Fruit fly (Drosophila melanogaster) whole organism, embryonic: ENCODE results near the gene RapGAP1.

Experiments used
- Ada2b ChIP-seq: fragments of 200-800 bp; sonication (Bioruptor generic); IDR thresholded peaks from 2 replicates; pipeline ENCODE4 v1.3.6; 2022; ENCODE audit warnings: missing biosample characterization, missing genetic modification characterization
- Antp ChIP-seq: fragments of 200-800 bp; sonication (Bioruptor generic); optimal IDR thresholded peaks from 3 replicates; lab custom pipeline; 2016; ENCODE audit warnings: missing biosample characterization, missing genetic modification characterization
- B-H1 ChIP-seq: fragments of 200-800 bp; sonication (Bioruptor generic); IDR thresholded peaks from 3 replicates; pipeline ENCODE4 v1.3.6; 2022; ENCODE audit warnings: missing biosample characterization, missing genetic modification characterization
- CG10147 ChIP-seq: fragments of 200-800 bp; sonication (Bioruptor generic); optimal IDR thresholded peaks from 2 replicates; lab custom pipeline; 2019; ENCODE audit warnings: missing biosample characterization, mild to moderate bottlenecking, missing genetic modification characterization, moderate library complexity
- CG11247 ChIP-seq: fragments of 200-800 bp; sonication (Bioruptor generic); IDR thresholded peaks from 2 replicates; pipeline ENCODE4 v1.3.6; 2022; ENCODE audit warnings: missing biosample characterization, missing genetic modification characterization
- CG11695 ChIP-seq: fragments of 200-800 bp; sonication (Bioruptor generic); IDR thresholded peaks from 3 replicates; pipeline ENCODE4 v1.3.6; 2022; ENCODE audit warnings: missing biosample characterization, missing genetic modification characterization
- CG12299 ChIP-seq: fragments of 200-800 bp; sonication (Bioruptor generic); optimal IDR thresholded peaks from 2 replicates; lab custom pipeline; 2018; ENCODE audit warnings: missing biosample characterization, mild to moderate bottlenecking, missing genetic modification characterization
- CG12659 ChIP-seq: fragments of 200-800 bp; sonication (Bioruptor generic); optimal IDR thresholded peaks from 3 replicates; lab custom pipeline; 2017; ENCODE audit warnings: mild to moderate bottlenecking, missing biosample characterization, missing genetic modification reagents, missing genetic modification characterization
- CG1602 ChIP-seq: fragments of 200-800 bp; sonication (Bioruptor generic); optimal IDR thresholded peaks from 3 replicates; lab custom pipeline; 2016; ENCODE audit warnings: missing biosample characterization, missing genetic modification characterization
- CG17359 ChIP-seq: fragments of 200-800 bp; sonication (Bioruptor generic); optimal IDR thresholded peaks from 3 replicates; lab custom pipeline; 2018; ENCODE audit warnings: missing biosample characterization, mild to moderate bottlenecking, missing genetic modification characterization, moderate library complexity
- CG17385 ChIP-seq: fragments of 200-800 bp; sonication (Bioruptor generic); optimal IDR thresholded peaks from 3 replicates; lab custom pipeline; 2018; ENCODE audit warnings: missing biosample characterization, mild to moderate bottlenecking, missing genetic modification characterization
- CG17829 ChIP-seq: fragments of 200-800 bp; optimal IDR thresholded peaks from 2 replicates; lab custom pipeline; 2019; ENCODE audit warnings: missing biosample characterization, mild to moderate bottlenecking, missing genetic modification characterization, moderate library complexity
- CG30431 ChIP-seq: fragments of 200-800 bp; sonication (Bioruptor generic); optimal IDR thresholded peaks from 2 replicates; lab custom pipeline; 2017; ENCODE audit warnings: missing biosample characterization, missing genetic modification characterization
- CG31365 ChIP-seq: fragments of 200-800 bp; sonication (Bioruptor generic); optimal IDR thresholded peaks from 2 replicates; lab custom pipeline; 2018; ENCODE audit warnings: missing biosample characterization, mild to moderate bottlenecking, missing genetic modification characterization
- CG32772 ChIP-seq: fragments of 200-800 bp; sonication (Bioruptor generic); IDR thresholded peaks from 2 replicates; pipeline ENCODE4 v1.3.6; 2022; ENCODE audit warnings: missing biosample characterization, missing genetic modification characterization
- CG42726 ChIP-seq: fragments of 200-800 bp; sonication (Bioruptor generic); IDR thresholded peaks from 2 replicates; pipeline ENCODE4 v1.3.6; 2022; ENCODE audit warnings: missing biosample characterization, missing genetic modification characterization; ENCODE audit not compliant: partially characterized antibody
- CG7745 ChIP-seq: fragments of 200-800 bp; sonication (Bioruptor generic); optimal IDR thresholded peaks from 2 replicates; lab custom pipeline; 2018; ENCODE audit warnings: missing biosample characterization, mild to moderate bottlenecking, missing genetic modification characterization, moderate library complexity
- CG8388 ChIP-seq: fragments of 200-800 bp; sonication (Bioruptor generic); optimal IDR thresholded peaks from 2 replicates; lab custom pipeline; 2019; ENCODE audit warnings: missing biosample characterization, mild to moderate bottlenecking, missing genetic modification characterization, moderate library complexity
- CG9797 ChIP-seq: fragments of 200-800 bp; sonication (Bioruptor generic); optimal IDR thresholded peaks from 3 replicates; lab custom pipeline; 2018; ENCODE audit warnings: missing biosample characterization, mild to moderate bottlenecking, missing genetic modification characterization
- Dip2 ChIP-seq: fragments of 200-800 bp; sonication (Bioruptor generic); IDR thresholded peaks from 2 replicates; pipeline ENCODE4 v1.3.6; 2022; ENCODE audit warnings: missing biosample characterization, missing genetic modification characterization
- H2.0 ChIP-seq: fragments of 200-800 bp; sonication (Bioruptor generic); IDR thresholded peaks from 2 replicates; pipeline ENCODE4 v1.3.6; 2022; ENCODE audit warnings: missing biosample characterization, missing genetic modification characterization
- Hmr ChIP-seq: fragments of 200-800 bp; sonication (Bioruptor generic); optimal IDR thresholded peaks from 3 replicates; lab custom pipeline; 2017; ENCODE audit warnings: mild to moderate bottlenecking, missing biosample characterization, missing genetic modification reagents, missing genetic modification characterization
- Hr3 ChIP-seq: fragments of 200-800 bp; sonication (Bioruptor generic); optimal IDR thresholded peaks from 3 replicates; lab custom pipeline; 2016; ENCODE audit warnings: missing biosample characterization, missing genetic modification characterization
- Hr51 ChIP-seq, 2 experiments: fragments of 200-800 bp; sonication (Bioruptor generic); optimal IDR thresholded peaks; 2 replicates in 1 of 2; 3 replicates in 1 of 2; lab custom pipeline; 2016 to 2018; ENCODE audit warnings: missing biosample characterization in 2 of 2, missing genetic modification characterization in 2 of 2, mild to moderate bottlenecking in 1 of 2, moderate library complexity in 1 of 2
- Hsf ChIP-seq: fragments of 200-800 bp; sonication (Bioruptor generic); optimal IDR thresholded peaks from 3 replicates; lab custom pipeline; 2016; ENCODE audit warnings: missing biosample characterization, missing genetic modification characterization
- Mad ChIP-seq: fragments of 200-800 bp; sonication (Bioruptor generic); optimal IDR thresholded peaks from 2 replicates; lab custom pipeline; 2016; ENCODE audit warnings: missing biosample characterization, missing genetic modification characterization
- NC2β ChIP-seq: fragments of 200-800 bp; sonication (Bioruptor generic); optimal IDR thresholded peaks from 2 replicates; lab custom pipeline; 2016; ENCODE audit warnings: missing biosample characterization, missing genetic modification characterization
- Neu2 ChIP-seq: fragments of 200-800 bp; sonication (Bioruptor generic); optimal IDR thresholded peaks from 3 replicates; lab custom pipeline; 2016; ENCODE audit warnings: missing biosample characterization, missing genetic modification characterization, borderline replicate concordance
- Poxn ChIP-seq: fragments of 200-800 bp; sonication (Bioruptor generic); IDR thresholded peaks from 2 replicates; pipeline ENCODE4 v1.3.6; 2022; ENCODE audit warnings: missing biosample characterization, missing genetic modification characterization
- Six4 ChIP-seq: fragments of 200-800 bp; sonication (Bioruptor generic); optimal IDR thresholded peaks from 2 replicates; lab custom pipeline; 2016; ENCODE audit warnings: missing biosample characterization, missing genetic modification characterization
- bsh ChIP-seq, 2 experiments: fragments of 200-800 bp; sonication (Bioruptor generic); optimal IDR thresholded peaks; 2 replicates each; lab custom pipeline; 2017 to 2018; ENCODE audit warnings: mild to moderate bottlenecking in 2 of 2, missing biosample characterization in 2 of 2, missing genetic modification characterization in 2 of 2, moderate library complexity in 1 of 2
- chinmo ChIP-seq: fragments of 200-800 bp; sonication (Bioruptor generic); IDR thresholded peaks from 4 replicates; pipeline ENCODE4 v1.3.6; 2022; ENCODE audit warnings: missing biosample characterization, missing genetic modification characterization; ENCODE audit not compliant: partially characterized antibody
- gfzf ChIP-seq: fragments of 200-800 bp; sonication (Bioruptor generic); optimal IDR thresholded peaks from 2 replicates; lab custom pipeline; 2016; ENCODE audit warnings: missing biosample characterization, mild to moderate bottlenecking, missing genetic modification characterization, moderate library complexity
- grau ChIP-seq: fragments of 200-800 bp; optimal IDR thresholded peaks from 3 replicates; lab custom pipeline; 2019; ENCODE audit warnings: missing biosample characterization, mild to moderate bottlenecking, missing genetic modification characterization, moderate library complexity
- ham ChIP-seq: fragments of 200-800 bp; sonication (Bioruptor generic); IDR thresholded peaks from 2 replicates; pipeline ENCODE4 v1.3.6; 2022; ENCODE audit warnings: missing biosample characterization, missing genetic modification characterization
- hb ChIP-seq: fragments of 200-800 bp; sonication (Bioruptor generic); IDR thresholded peaks from 3 replicates; pipeline ENCODE4 v1.3.6; 2022; ENCODE audit warnings: missing biosample characterization, missing genetic modification characterization; ENCODE audit not compliant: partially characterized antibody
- inv ChIP-seq: fragments of 200-800 bp; sonication (Bioruptor generic); IDR thresholded peaks from 2 replicates; pipeline ENCODE4 v1.3.6; 2022; ENCODE audit warnings: missing biosample characterization, missing genetic modification characterization; ENCODE audit not compliant: partially characterized antibody
- mam ChIP-seq: fragments of 200-800 bp; sonication (Bioruptor generic); optimal IDR thresholded peaks from 3 replicates; lab custom pipeline; 2016; ENCODE audit warnings: missing biosample characterization, missing genetic modification characterization
- pfk ChIP-seq: fragments of 200-800 bp; sonication (Bioruptor generic); optimal IDR thresholded peaks from 2 replicates; lab custom pipeline; 2018; ENCODE audit warnings: missing biosample characterization, mild to moderate bottlenecking, missing genetic modification characterization, moderate library complexity
- pho ChIP-seq: fragments of 200-800 bp; sonication (Bioruptor generic); optimal IDR thresholded peaks from 2 replicates; lab custom pipeline; 2016; ENCODE audit warnings: missing biosample characterization, missing genetic modification characterization
- row ChIP-seq: fragments of 200-800 bp; sonication (Bioruptor generic); IDR thresholded peaks from 3 replicates; pipeline ENCODE4 v1.3.6; 2022; ENCODE audit warnings: missing biosample characterization, missing genetic modification characterization
- sima ChIP-seq: fragments of 200-800 bp; sonication (Bioruptor generic); optimal IDR thresholded peaks from 2 replicates; lab custom pipeline; 2016; ENCODE audit warnings: missing biosample characterization, missing genetic modification characterization
- sna ChIP-seq: fragments of 200-800 bp; sonication (Bioruptor generic); IDR thresholded peaks from 2 replicates; pipeline ENCODE4 v1.3.6; 2022; ENCODE audit warnings: missing biosample characterization, missing genetic modification characterization; ENCODE audit not compliant: partially characterized antibody
- sqz ChIP-seq: fragments of 200-800 bp; sonication (Bioruptor generic); optimal IDR thresholded peaks from 3 replicates; lab custom pipeline; 2018; ENCODE audit warnings: missing biosample characterization, mild to moderate bottlenecking, missing genetic modification characterization
- sr ChIP-seq: fragments of 200-800 bp; sonication (Bioruptor generic); IDR thresholded peaks from 3 replicates; pipeline ENCODE4 v1.3.6; 2022; ENCODE audit warnings: missing biosample characterization, missing genetic modification characterization
- tap ChIP-seq: fragments of 200-800 bp; optimal IDR thresholded peaks from 3 replicates; lab custom pipeline; 2019; ENCODE audit warnings: missing biosample characterization, mild to moderate bottlenecking, missing genetic modification characterization, moderate library complexity
- tup ChIP-seq: fragments of 200-800 bp; sonication (Bioruptor generic); optimal IDR thresholded peaks from 2 replicates; lab custom pipeline; 2016; ENCODE audit warnings: missing biosample characterization, mild to moderate bottlenecking, missing genetic modification characterization, moderate library complexity
- unc-4 ChIP-seq: fragments of 200-800 bp; sonication (Bioruptor generic); IDR thresholded peaks from 2 replicates; pipeline ENCODE4 v1.3.6; 2022; ENCODE audit warnings: missing biosample characterization, missing genetic modification characterization; ENCODE audit not compliant: partially characterized antibody
- vvl ChIP-seq: fragments of 200-800 bp; sonication (Bioruptor generic); IDR thresholded peaks from 2 replicates; pipeline ENCODE4 v1.3.6; 2022; ENCODE audit warnings: missing biosample characterization, missing genetic modification characterization
- zfh2 ChIP-seq: fragments of 200-800 bp; sonication (Bioruptor generic); optimal IDR thresholded peaks from 2 replicates; lab custom pipeline; 2016; ENCODE audit warnings: missing biosample characterization, missing genetic modification characterization

The RapGAP1 gene

dm6 chr2L:7544267-7544670, 34.5 kb downstream of the RapGAP1 start (continued):
- no peak for TF ChIP-seq Antp (GFP tag; lab: Kevin White, UChicago)
- peak; percentile 37 for TF ChIP-seq CG17829
- no peak for TF ChIP-seq H2.0 (GFP tag; lab: Robert Waterston, UW)
- no peak for TF ChIP-seq gfzf (GFP tag; lab: Kevin White, UChicago)
- no peak for TF ChIP-seq CG32772 (GFP tag; lab: Robert Waterston, UW)
- TF ChIP-seq unc-4 (GFP tag; lab: Robert Waterston, UW) = no peak
- 0 out of 3 replicates have a peak, but pooled peaks have one; percentile 19 for TF ChIP-seq sr (GFP tag; lab: Robert Waterston, UW)
- TF ChIP-seq Ada2b (GFP tag; lab: Robert Waterston, UW) = peak; percentile 21; the same call in 1 of the 2 replicates
- TF ChIP-seq vvl = peak; percentile 54
- peak; percentile 10 for TF ChIP-seq CG17359 (tag; lab: Kevin White, UChicago)
- no peak for TF ChIP-seq CG10147 (GFP tag; lab: Kevin White, UChicago)
- no peak for TF ChIP-seq Hmr (GFP tag; lab: Kevin White, UChicago)
- TF ChIP-seq bsh (GFP tag; optimal IDR thresholded peaks at IDR 0.05; lab: Kevin White, UChicago) = peak in 1 of 2 experiments; percentile 36
- TF ChIP-seq inv (GFP tag; lab: Robert Waterston, UW) = no peak
- TF ChIP-seq hb = no peak
- peak; percentile 11 for TF ChIP-seq CG30431
- no peak for TF ChIP-seq sima (GFP tag; lab: Kevin White, UChicago)
- peak; percentile 25; the same call in 2 of the 3 replicates for TF ChIP-seq row (GFP tag; lab: Robert Waterston, UW)
- TF ChIP-seq CG31365 (tag; lab: Kevin White, UChicago) = no peak
- no peak for TF ChIP-seq CG11247 (GFP tag; lab: Robert Waterston, UW)
- peak in 1 of 2 experiments; percentile 36 for TF ChIP-seq Hr51 (GFP tag; optimal IDR thresholded peaks at IDR 0.05; lab: Kevin White, UChicago)
- TF ChIP-seq Mad (GFP tag; lab: Kevin White, UChicago) = no peak
- TF ChIP-seq tap (tag; lab: Kevin White, UChicago) = no peak
- no peak for TF ChIP-seq Poxn (GFP tag; lab: Robert Waterston, UW)
- no peak for TF ChIP-seq pfk (GFP tag; lab: Kevin White, UChicago)
- no peak for TF ChIP-seq ham (GFP tag; lab: Robert Waterston, UW)
- no peak for TF ChIP-seq B-H1 (GFP tag; lab: Robert Waterston, UW)
- TF ChIP-seq CG42726 (GFP tag; lab: Robert Waterston, UW) = 0 out of 2 replicates have a peak, but pooled peaks have one; percentile 5
- 0 out of 3 replicates have a peak, but pooled peaks have one; percentile 37 for TF ChIP-seq CG11695 (GFP tag; lab: Robert Waterston, UW)
- TF ChIP-seq CG12659 (GFP tag; lab: Kevin White, UChicago) = no peak
- TF ChIP-seq pho (GFP tag; lab: Kevin White, UChicago) = no peak
- TF ChIP-seq CG9797 (GFP tag; lab: Kevin White, UChicago) = no peak
- TF ChIP-seq Dip2 (GFP tag; lab: Robert Waterston, UW) = no peak
- no peak for TF ChIP-seq zfh2 (GFP tag; lab: Kevin White, UChicago)
- TF ChIP-seq tup (GFP tag; lab: Kevin White, UChicago) = no peak
- TF ChIP-seq CG1602 (GFP tag; lab: Kevin White, UChicago) = no peak
- no peak for TF ChIP-seq Neu2 (GFP tag; lab: Kevin White, UChicago)
- no peak for TF ChIP-seq CG8388
- TF ChIP-seq sqz = peak; percentile 52
- TF ChIP-seq grau (tag; lab: Kevin White, UChicago) = peak; percentile 33
- TF ChIP-seq CG7745 (tag; lab: Kevin White, UChicago) = no peak
- no peak for TF ChIP-seq Six4
- TF ChIP-seq CG17385 (GFP tag; lab: Kevin White, UChicago) = no peak
- no peak for TF ChIP-seq chinmo
- TF ChIP-seq sna = no peak
- TF ChIP-seq Hr3 (GFP tag; lab: Kevin White, UChicago) = no peak
- TF ChIP-seq Hsf (GFP tag; lab: Kevin White, UChicago) = peak; percentile 7
- no peak for TF ChIP-seq NC2β (GFP tag; lab: Kevin White, UChicago)
- no peak for TF ChIP-seq CG12299 (tag; lab: Kevin White, UChicago)
- TF ChIP-seq mam (GFP tag; lab: Kevin White, UChicago) = no peak
